Worm (Caenorhabditis elegans): ENCODE measurements around the gene npl-4.2.

DNA sequence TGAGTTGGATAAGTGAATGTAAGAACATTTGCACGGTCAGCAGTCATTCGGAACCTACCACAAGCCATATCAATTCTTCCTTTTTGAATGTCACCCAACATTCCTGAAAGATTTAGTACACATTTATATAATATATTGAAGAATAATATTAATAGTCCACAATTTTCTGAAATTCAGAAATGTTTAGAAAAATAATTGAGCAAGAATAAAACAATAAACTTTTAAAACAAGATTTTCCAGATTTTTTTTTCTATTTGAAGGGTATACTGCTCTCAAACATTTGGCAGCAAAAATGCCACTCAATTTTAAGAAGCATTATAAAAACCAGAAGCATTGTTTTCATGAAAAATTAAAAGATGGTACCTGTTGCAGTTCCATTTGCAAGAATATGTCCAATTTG is 14.1 kb downstream of the npl-4.2 start, which contains the start of gene F59E12.8:
- TF ChIP-seq ZK546.5 (tag; optimal IDR thresholded peaks at IDR 0.05) (no peak), ceh-9 (tag; optimal IDR thresholded peaks at IDR 0.05) (no peak), ceh-82 (tag; optimal IDR thresholded peaks at IDR 0.05) (no peak), elt-1 (tag; optimal IDR thresholded peaks at IDR 0.05) (no peak), ama-1 (optimal IDR thresholded peaks at IDR 0.05) (no peak), lin-39 (tag; optimal IDR thresholded peaks at IDR 0.05) (no peak), skn-1 (tag; optimal IDR thresholded peaks at IDR 0.05) (no peak), unc-62 (GFP tag; optimal IDR thresholded peaks at IDR 0.05) (no peak), nhr-77 (tag; optimal IDR thresholded peaks at IDR 0.05) (no peak), nfya-1 (tag; optimal IDR thresholded peaks at IDR 0.05; ENCODE audit: insufficient read depth) (no peak), nhr-12 (tag; optimal IDR thresholded peaks at IDR 0.05) (no peak), nhr-237 (tag; optimal IDR thresholded peaks at IDR 0.05) (no peak)

All from whole organism, L3 larva.